Fruit fly (Drosophila melanogaster) whole organism, adult: ENCODE results near the gene Dyro.

Source experiments
- CG11617 ChIP-seq: fragments of 200-800 bp; sonication (Bioruptor generic); optimal IDR thresholded peaks from 2 replicates; lab custom pipeline; 2017; ENCODE audit warnings: mild to moderate bottlenecking, missing biosample characterization, missing genetic modification reagents, missing genetic modification characterization
- CG5204 ChIP-seq: fragments of 200-800 bp; sonication (Bioruptor generic); optimal IDR thresholded peaks from 2 replicates; lab custom pipeline; 2016; ENCODE audit warnings: missing biosample characterization, missing genetic modification characterization
- CG7045 ChIP-seq: fragments of 200-800 bp; sonication (Bioruptor generic); optimal IDR thresholded peaks from 2 replicates; lab custom pipeline; 2017; ENCODE audit warnings: missing biosample characterization, mild to moderate bottlenecking, missing genetic modification characterization
- Mnt ChIP-seq: fragments of 200-800 bp; sonication (Bioruptor generic); optimal IDR thresholded peaks from 2 replicates; lab custom pipeline; 2016; ENCODE audit warnings: missing biosample characterization, mild to moderate bottlenecking, missing genetic modification characterization
- kay ChIP-seq: fragments of 200-800 bp; sonication (Bioruptor generic); peaks from one replicate; lab custom pipeline; 2016; ENCODE audit warnings: missing biosample characterization, missing genetic modification characterization, borderline replicate concordance

- TF ChIP-seq CG7045 (GFP tag; lab: Kevin White, UChicago) (no peak), kay (GFP tag; lab: Kevin White, UChicago) (no peak), Mnt (GFP tag; lab: Kevin White, UChicago) (peak; percentile 92), CG5204 (GFP tag; lab: Kevin White, UChicago) (no peak), CG11617 (GFP tag; lab: Kevin White, UChicago) (peak; percentile 35)
Observed at dm6 chr3L:11251721-11252423, 43.8 kb downstream of the Dyro start, which contains the start of gene scyl.
